Fruit fly (Drosophila melanogaster): ENCODE data around the gene BuGZ.

The BuGZ gene

DNA sequence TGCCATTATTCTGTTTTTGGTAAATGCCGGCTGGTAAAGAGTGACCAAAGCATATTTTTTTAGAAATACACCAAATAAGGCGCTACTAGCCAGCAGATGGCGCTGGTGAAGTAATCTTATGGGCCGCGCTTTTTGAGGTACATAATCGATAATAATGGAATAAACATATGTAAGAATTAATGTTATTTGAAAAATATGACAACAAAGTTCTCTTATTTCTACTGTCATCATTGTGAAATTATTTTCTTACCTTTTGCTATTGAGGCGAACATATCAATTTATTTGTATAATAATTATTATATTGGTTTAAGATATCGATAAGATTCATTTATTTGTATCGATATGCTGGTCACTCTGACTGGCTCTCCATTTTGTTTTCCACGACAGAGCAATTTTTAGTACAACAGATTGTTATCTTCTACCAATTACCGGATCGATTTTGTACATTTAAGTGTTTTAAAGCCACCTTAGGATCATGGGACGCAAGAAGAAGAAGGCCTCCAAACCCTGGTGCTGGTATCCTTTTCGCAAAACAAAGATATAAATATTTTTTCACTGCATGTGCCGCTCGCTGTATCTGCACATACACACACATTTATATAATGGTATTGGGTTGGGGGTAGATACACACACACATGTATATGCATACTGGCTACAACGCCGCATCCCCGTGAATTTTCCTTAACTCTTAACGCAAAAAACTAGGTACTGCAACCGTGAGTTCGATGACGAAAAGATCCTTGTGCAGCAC is at the start of gene BuGZ, which contains the start of gene LSm7:
Gene BuGZ, plus strand, starts transcription at position 351 of the 751 bp plus-strand sequence.
Gene LSm7, minus strand, starts transcription at position 46 of the 751 bp plus-strand sequence.
- peak; percentile 35 for TF ChIP-seq lz (GFP tag; optimal IDR thresholded peaks at IDR 0.05)
- no peak for TF ChIP-seq Eip78C (GFP tag)
- TF ChIP-seq esn (GFP tag; optimal IDR thresholded peaks at IDR 0.05) = peak; percentile 7
- no peak for TF ChIP-seq Eip93F (GFP tag; optimal IDR thresholded peaks at IDR 0.05)
- no peak for TF ChIP-seq CG6854 (GFP tag; optimal IDR thresholded peaks at IDR 0.05)
- peak; percentile 30 for TF ChIP-seq CG31627 (GFP tag; optimal IDR thresholded peaks at IDR 0.05)
- TF ChIP-seq Eip75B (GFP tag; optimal IDR thresholded peaks at IDR 0.05) = no peak
- no peak for TF ChIP-seq vri (GFP tag; optimal IDR thresholded peaks at IDR 0.05)

DNA sequence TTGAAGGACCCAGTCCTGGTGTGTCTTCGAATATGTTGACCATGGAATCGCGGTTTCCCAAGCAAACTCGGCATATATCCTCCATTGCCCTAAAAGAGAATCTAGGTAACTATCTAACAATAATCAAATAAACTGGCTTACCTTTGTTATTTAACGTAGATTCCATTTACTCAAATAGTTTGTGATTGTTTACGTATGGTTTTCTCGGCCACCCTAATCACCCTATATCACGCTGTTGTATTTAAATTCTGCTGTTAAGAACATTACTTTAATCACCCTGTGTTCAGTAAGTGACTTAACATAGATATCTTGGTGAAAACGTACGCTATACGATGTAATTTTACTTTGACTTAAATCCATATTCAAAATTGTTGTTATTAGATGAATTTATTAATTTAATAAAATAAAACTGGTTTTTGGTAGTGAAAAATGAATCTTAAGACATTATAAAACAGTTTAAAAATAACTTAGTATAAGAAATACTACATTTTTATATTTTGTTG is 40.1 kb upstream of the BuGZ start:
- TF ChIP-seq topi (GFP tag; optimal IDR thresholded peaks at IDR 0.05) (no peak), Eip78C (GFP tag) (peak; percentile 44), fkh (GFP tag; optimal IDR thresholded peaks at IDR 0.05) (peak; percentile 42), achi (GFP tag; optimal IDR thresholded peaks at IDR 0.05) (no peak), CG34406 (GFP tag; optimal IDR thresholded peaks at IDR 0.05) (no peak), CG32006 (GFP tag; optimal IDR thresholded peaks at IDR 0.05) (no peak)

DNA sequence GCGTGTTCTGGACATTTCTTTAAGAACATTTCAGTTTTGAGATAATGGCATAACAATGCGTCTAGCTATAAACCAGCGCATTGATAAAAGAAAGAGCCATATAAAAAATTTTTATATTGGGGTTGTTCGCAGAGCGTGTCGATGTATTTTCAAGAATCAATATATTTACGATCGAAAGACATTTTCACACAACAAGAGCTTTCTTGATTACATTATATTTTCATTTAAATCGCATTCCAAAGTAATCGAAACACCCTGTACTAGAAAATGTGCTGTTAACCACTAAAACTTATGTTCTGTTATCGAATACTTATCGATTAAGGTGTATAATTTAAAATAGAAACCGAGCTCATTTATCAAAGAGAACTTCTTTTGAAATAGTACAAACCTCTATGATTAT is 39.5 kb upstream of the BuGZ start:
- TF ChIP-seq svp (GFP tag) (peak; percentile 79), Gug (GFP tag; IDR thresholded peaks at IDR 0.05) (no peak), CG32006 (GFP tag; optimal IDR thresholded peaks at IDR 0.05) (no peak), Ets21C (GFP tag; optimal IDR thresholded peaks at IDR 0.05) (peak; percentile 43), CG10631 (GFP tag; optimal IDR thresholded peaks at IDR 0.05) (peak; percentile 52), Sox15 (GFP tag; optimal IDR thresholded peaks at IDR 0.05) (peak; percentile 25), CG11902 (GFP tag; optimal IDR thresholded peaks at IDR 0.05) (peak; percentile 18), dac (GFP tag; optimal IDR thresholded peaks at IDR 0.05) (no peak), Sox14 (GFP tag; optimal IDR thresholded peaks at IDR 0.05) (peak; percentile 61), Eip75B (GFP tag; optimal IDR thresholded peaks at IDR 0.05) (peak; percentile 51), ss (GFP tag; optimal IDR thresholded peaks at IDR 0.05) (no peak), CG8319 (GFP tag; optimal IDR thresholded peaks at IDR 0.05) (no peak), CG6792 (GFP tag; optimal IDR thresholded peaks at IDR 0.05) (peak; percentile 18), net (GFP tag; optimal IDR thresholded peaks at IDR 0.05) (peak; percentile 26), Met (GFP tag; optimal IDR thresholded peaks at IDR 0.05) (no peak), lz (GFP tag; optimal IDR thresholded peaks at IDR 0.05) (peak; percentile 37), fd59A (GFP tag; optimal IDR thresholded peaks at IDR 0.05) (no peak), Smox (GFP tag; optimal IDR thresholded peaks at IDR 0.05) (peak; percentile 43), achi (GFP tag; optimal IDR thresholded peaks at IDR 0.05) (peak; percentile 39), CG6163 (GFP tag; IDR thresholded peaks at IDR 0.05) (no peak), CG7368 (GFP tag; optimal IDR thresholded peaks at IDR 0.05) (no peak), Hr38 (GFP tag; optimal IDR thresholded peaks at IDR 0.05) (no peak), CG10669 (GFP tag; optimal IDR thresholded peaks at IDR 0.05) (no peak), cyc (GFP tag; optimal IDR thresholded peaks at IDR 0.05) (peak; percentile 24), spab (GFP tag; optimal IDR thresholded peaks at IDR 0.05) (no peak), CG6276 (GFP tag; optimal IDR thresholded peaks at IDR 0.05) (no peak), eg (GFP tag; IDR thresholded peaks at IDR 0.05) (no peak), salr (GFP tag; optimal IDR thresholded peaks at IDR 0.05) (peak in 1 of 2 experiments; percentile 6), Lpt (GFP tag; optimal IDR thresholded peaks at IDR 0.05) (no peak), Blimp-1 (GFP tag; optimal IDR thresholded peaks at IDR 0.05) (no peak), CG16779 (tag; optimal IDR thresholded peaks at IDR 0.05) (no peak), OdsH (GFP tag; optimal IDR thresholded peaks at IDR 0.05) (peak; percentile 55), CG3919 (GFP tag; optimal IDR thresholded peaks at IDR 0.05) (peak; percentile 62), fd85E (GFP tag; optimal IDR thresholded peaks at IDR 0.05) (no peak), vri (GFP tag; optimal IDR thresholded peaks at IDR 0.05) (no peak), Hr4 (GFP tag; optimal IDR thresholded peaks at IDR 0.05) (peak; percentile 62), Ets96B (tag; optimal IDR thresholded peaks at IDR 0.05) (peak; percentile 5), Sox102F (GFP tag; optimal IDR thresholded peaks at IDR 0.05) (peak; percentile 37), Hr39 (GFP tag; optimal IDR thresholded peaks at IDR 0.05) (peak; percentile 25)
